Fruit fly (Drosophila melanogaster): ENCODE results near the gene CG14785.

DNA sequence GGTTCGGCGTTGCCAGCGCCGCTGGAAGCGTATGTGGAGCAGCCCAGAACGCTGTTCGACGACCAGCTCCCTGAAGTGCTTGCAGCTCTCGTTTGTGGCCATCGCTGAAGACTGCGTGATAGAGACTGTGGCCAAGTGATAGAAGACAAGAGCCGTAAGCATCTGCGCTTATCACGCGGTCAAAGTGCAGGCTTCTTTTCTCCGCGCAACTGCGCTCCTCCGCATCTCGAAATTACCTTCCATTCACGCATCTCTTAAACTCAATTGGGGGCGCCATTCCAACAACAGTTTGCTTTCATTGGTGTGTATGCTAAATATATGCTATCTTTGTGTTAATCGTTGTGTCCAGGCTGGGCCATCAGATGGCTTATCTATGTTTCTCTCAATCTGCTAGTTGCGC lies 4.7 kb upstream of the CG14785 start, which contains the start of gene CG14787:
- TF ChIP-seq kay (GFP tag; ENCODE audit: borderline replicate concordance) (no peak), CG7101 (tag; optimal IDR thresholded peaks at IDR 0.05) (no peak), tj (GFP tag; optimal IDR thresholded peaks at IDR 0.05) (no peak), cnc (optimal IDR thresholded peaks at IDR 0.05) (no peak), ovo (GFP tag; optimal IDR thresholded peaks at IDR 0.05) (no peak), Mnt (GFP tag; optimal IDR thresholded peaks at IDR 0.05) (no peak)

All from whole organism, adult.